Fruit fly (Drosophila melanogaster): ENCODE data around the gene Cpr76Bd.

Cpr76Bd gene

dm6 chr3L:19496600-19496999 lies 35.9 kb upstream of the Cpr76Bd start (continued):
- TF ChIP-seq insv (GFP tag; optimal IDR thresholded peaks at IDR 0.05), result no peak
- TF ChIP-seq ttk (GFP tag; IDR thresholded peaks at IDR 0.05), result 0 out of 2 replicates have a peak, but pooled peaks have one; percentile 9
- peak; percentile 3 for TF ChIP-seq CG2120 (GFP tag; optimal IDR thresholded peaks at IDR 0.05)
- no peak for TF ChIP-seq prd (optimal IDR thresholded peaks at IDR 0.05)
- no peak for TF ChIP-seq prd (GFP tag; IDR thresholded peaks at IDR 0.05)
- TF ChIP-seq Hr51 (GFP tag; optimal IDR thresholded peaks at IDR 0.05), result no peak
- no peak for TF ChIP-seq CG12299 (tag; optimal IDR thresholded peaks at IDR 0.05)
- TF ChIP-seq Rfx (GFP tag; IDR thresholded peaks at IDR 0.05), result peak; percentile 33; the same call in 1 of the 2 replicates
- TF ChIP-seq CG14014 (GFP tag; IDR thresholded peaks at IDR 0.05), result no peak
- no peak for TF ChIP-seq ewg (GFP tag; optimal IDR thresholded peaks at IDR 0.05)
- peak; percentile 40; the same call in 1 of the 2 replicates for TF ChIP-seq CG9932 (GFP tag; IDR thresholded peaks at IDR 0.05)
- no peak for TF ChIP-seq CG34422 (GFP tag; IDR thresholded peaks at IDR 0.05)
- TF ChIP-seq nmo (GFP tag; optimal IDR thresholded peaks at IDR 0.05), result no peak
- TF ChIP-seq Eip74EF (GFP tag; optimal IDR thresholded peaks at IDR 0.05), result no peak
- no peak for TF ChIP-seq CG18262 (tag; optimal IDR thresholded peaks at IDR 0.05)
- TF ChIP-seq Rx (GFP tag; IDR thresholded peaks at IDR 0.05), result no peak
- TF ChIP-seq CG11696 (GFP tag; IDR thresholded peaks at IDR 0.05), result no peak
- TF ChIP-seq CG8924 (tag; optimal IDR thresholded peaks at IDR 0.05), result no peak
- no peak for TF ChIP-seq CG30020 (tag; optimal IDR thresholded peaks at IDR 0.05)
- TF ChIP-seq dysf (GFP tag; IDR thresholded peaks at IDR 0.05), result peak; percentile 28; the same call in 1 of the 3 replicates
- no peak for TF ChIP-seq CG17912 (GFP tag; optimal IDR thresholded peaks at IDR 0.05)
- no peak for TF ChIP-seq CG13624 (GFP tag; optimal IDR thresholded peaks at IDR 0.05)
- no peak for TF ChIP-seq ssp (GFP tag; IDR thresholded peaks at IDR 0.05)
- TF ChIP-seq CG17385 (GFP tag; optimal IDR thresholded peaks at IDR 0.05), result no peak
- TF ChIP-seq CG4282 (GFP tag; optimal IDR thresholded peaks at IDR 0.05), result no peak
- TF ChIP-seq CG11085 (GFP tag; IDR thresholded peaks at IDR 0.05), result no peak
- no peak for TF ChIP-seq odd (GFP tag; optimal IDR thresholded peaks at IDR 0.05)
- TF ChIP-seq CG6272 (GFP tag; IDR thresholded peaks at IDR 0.05), result no peak
- no peak for TF ChIP-seq wor (GFP tag; IDR thresholded peaks at IDR 0.05)
- TF ChIP-seq mirr (GFP tag; optimal IDR thresholded peaks at IDR 0.05), result no peak
- no peak for TF ChIP-seq Lim3 (GFP tag; IDR thresholded peaks at IDR 0.05)
- 0 out of 2 replicates have a peak, but pooled peaks have one; percentile 48 for TF ChIP-seq wdn (GFP tag; IDR thresholded peaks at IDR 0.05)
- TF ChIP-seq CG31441 (GFP tag; IDR thresholded peaks at IDR 0.05), result no peak
- peak; percentile 4; the same call in 1 of the 2 replicates for TF ChIP-seq lmd (GFP tag; IDR thresholded peaks at IDR 0.05)
- no peak for TF ChIP-seq CG2875 (GFP tag; optimal IDR thresholded peaks at IDR 0.05)
- TF ChIP-seq en (GFP tag; optimal IDR thresholded peaks at IDR 0.05), result no peak
- peak; percentile 27; the same call in 1 of the 2 replicates for TF ChIP-seq CG32532 (GFP tag; IDR thresholded peaks at IDR 0.05)
- TF ChIP-seq sqz (GFP tag; optimal IDR thresholded peaks at IDR 0.05), result no peak
- no peak for TF ChIP-seq CG2678 (tag; optimal IDR thresholded peaks at IDR 0.05)
- TF ChIP-seq CG12219 (GFP tag; optimal IDR thresholded peaks at IDR 0.05), result no peak
- TF ChIP-seq B-H1 (GFP tag; IDR thresholded peaks at IDR 0.05), result no peak
- TF ChIP-seq knrl (GFP tag; IDR thresholded peaks at IDR 0.05; ENCODE audit: partially characterized antibody), result no peak
- no peak for TF ChIP-seq CG3726 (GFP tag; IDR thresholded peaks at IDR 0.05)
- TF ChIP-seq Oaz (GFP tag; IDR thresholded peaks at IDR 0.05), result no peak
- no peak for TF ChIP-seq CG12071 (GFP tag; optimal IDR thresholded peaks at IDR 0.05)
- no peak for TF ChIP-seq CG33557 (GFP tag; optimal IDR thresholded peaks at IDR 0.05)
- TF ChIP-seq Bgb (GFP tag; IDR thresholded peaks at IDR 0.05; ENCODE audit: partially characterized antibody), result no peak
- no peak for TF ChIP-seq TFAM (GFP tag; optimal IDR thresholded peaks at IDR 0.05)
- TF ChIP-seq luna (GFP tag; optimal IDR thresholded peaks at IDR 0.05), result no peak
- no peak for TF ChIP-seq CG31388 (GFP tag; optimal IDR thresholded peaks at IDR 0.05)
- no peak for TF ChIP-seq Atf6 (GFP tag; IDR thresholded peaks at IDR 0.05)
- no peak for TF ChIP-seq salm (tag; optimal IDR thresholded peaks at IDR 0.05)
